Worm (Caenorhabditis elegans): ENCODE measurements around the gene wdr-60.

Gene wdr-60

ce11 chrIII:5008730-5009129, 21.7 kb downstream of the wdr-60 start, which contains the start of gene R144.11:
Gene R144.11, minus strand, starts transcription at chrIII:5008830.
- TF ChIP-seq B0336.3 (GFP tag; IDR thresholded peaks at IDR 0.05) = 0 out of 2 replicates have a peak, but pooled peaks have one; percentile 11
- TF ChIP-seq madf-6 (GFP tag; IDR thresholded peaks at IDR 0.05) = 0 out of 2 replicates have a peak, but pooled peaks have one; percentile 7
- TF ChIP-seq F57C9.4 (tag; optimal IDR thresholded peaks at IDR 0.05) = no peak
- 0 out of 2 replicates have a peak, but pooled peaks have one; percentile 30 for TF ChIP-seq bed-1 (GFP tag; IDR thresholded peaks at IDR 0.05)

- TF ChIP-seq lin-35 (GFP tag; optimal IDR thresholded peaks at IDR 0.05) (no peak), F33H1.4 (GFP tag; IDR thresholded peaks at IDR 0.05) (no peak), ztf-26 (tag; optimal IDR thresholded peaks at IDR 0.05) (no peak), ets-4 (GFP tag; optimal IDR thresholded peaks at IDR 0.05) (no peak), efl-1 (GFP tag; optimal IDR thresholded peaks at IDR 0.05) (no peak), egrh-3 (GFP tag; IDR thresholded peaks at IDR 0.05) (no peak), rcor-1 (GFP tag; IDR thresholded peaks at IDR 0.05) (no peak), ztf-6 (GFP tag; IDR thresholded peaks at IDR 0.05) (no peak), nhr-90 (tag; optimal IDR thresholded peaks at IDR 0.05) (no peak), sptf-2 (GFP tag; optimal IDR thresholded peaks at IDR 0.05) (no peak), F22D6.2 (tag; optimal IDR thresholded peaks at IDR 0.05) (no peak), zim-3 (tag; optimal IDR thresholded peaks at IDR 0.05) (no peak), let-607 (tag; optimal IDR thresholded peaks at IDR 0.05) (no peak), ztf-28 (GFP tag; IDR thresholded peaks at IDR 0.05) (no peak), D2030.7 (GFP tag; IDR thresholded peaks at IDR 0.05) (no peak), tlf-1 (GFP tag; optimal IDR thresholded peaks at IDR 0.05) (no peak), zfh-2 (GFP tag; conservative IDR thresholded peaks at IDR 0.05) (no peak), mel-28 (tag; optimal IDR thresholded peaks at IDR 0.05; ENCODE audit: borderline replicate concordance) (no peak), unc-130 (GFP tag; optimal IDR thresholded peaks at IDR 0.05) (no peak), him-1 (tag; optimal IDR thresholded peaks at IDR 0.05) (no peak)
Observed at ce11 chrIII:5010723-5011122, 23.7 kb downstream of the wdr-60 start.

ce11 chrIII:5012460-5012859, 25.5 kb downstream of the wdr-60 start:
- TF ChIP-seq ztf-3 (GFP tag; optimal IDR thresholded peaks at IDR 0.05) (no peak), lin-26 (GFP tag; IDR thresholded peaks at IDR 0.05) (no peak), Y95B8A.8 (GFP tag; IDR thresholded peaks at IDR 0.05) (no peak), mes-4 (tag; optimal IDR thresholded peaks at IDR 0.05) (no peak), ccch-3 (GFP tag; optimal IDR thresholded peaks at IDR 0.05) (no peak), hmg-20 (GFP tag; IDR thresholded peaks at IDR 0.05) (no peak), rcor-1 (GFP tag; IDR thresholded peaks at IDR 0.05) (no peak), pha-4 (tag; optimal IDR thresholded peaks at IDR 0.05) (no peak), B0035.1 (tag; optimal IDR thresholded peaks at IDR 0.05) (no peak)

ce11 chrIII:5013915-5014346, 26.9 kb downstream of the wdr-60 start:
- TF ChIP-seq dox-1 (GFP tag; IDR thresholded peaks at IDR 0.05) (peak; percentile 84), zfh-2 (GFP tag; conservative IDR thresholded peaks at IDR 0.05) (peak; percentile 96), snpc-4 (GFP tag; optimal IDR thresholded peaks at IDR 0.05) (no peak), snpc-4 (tag; optimal IDR thresholded peaks at IDR 0.05) (peak; percentile 14 to 63 (median 37)), bed-2 (GFP tag; IDR thresholded peaks at IDR 0.05) (0 out of 2 replicates have a peak, but pooled peaks have one; percentile 74), let-607 (tag; optimal IDR thresholded peaks at IDR 0.05) (peak; percentile 60 to 66), rcor-1 (GFP tag; IDR thresholded peaks at IDR 0.05) (peak; percentile 46; the same call in 1 of the 2 replicates), die-1 (tag; optimal IDR thresholded peaks at IDR 0.05) (no peak), ceh-40 (GFP tag; IDR thresholded peaks at IDR 0.05) (0 out of 2 replicates have a peak, but pooled peaks have one; percentile 48), C17E4.6 (GFP tag; IDR thresholded peaks at IDR 0.05) (peak; percentile 66; the same call in 1 of the 2 replicates), Y67H2A.10 (GFP tag; conservative IDR thresholded peaks at IDR 0.05) (0 out of 2 replicates have a peak, but pooled peaks have one; percentile 30), K11D2.4 (GFP tag; IDR thresholded peaks at IDR 0.05) (0 out of 2 replicates have a peak, but pooled peaks have one; percentile 39), hmg-20 (GFP tag; IDR thresholded peaks at IDR 0.05) (no peak), egl-18 (GFP tag; IDR thresholded peaks at IDR 0.05) (no peak), madf-10 (tag; optimal IDR thresholded peaks at IDR 0.05) (peak; percentile 73), somi-1 (GFP tag; optimal IDR thresholded peaks at IDR 0.05) (peak; percentile 59), hmg-1.2 (GFP tag; IDR thresholded peaks at IDR 0.05) (peak; percentile 88)
